Fruit fly (Drosophila melanogaster) whole organism, embryonic: ENCODE measurements around the gene Pp2A-29B.

Experiments
- Abd-B ChIP-seq: fragments of 200-800 bp; sonication (Bioruptor generic); optimal IDR thresholded peaks from 2 replicates; lab custom pipeline; 2018; ENCODE audit warnings: missing biosample characterization, mild to moderate bottlenecking, missing genetic modification characterization, moderate library complexity
- BtbVII ChIP-seq: fragments of 200-800 bp; sonication (Bioruptor generic); optimal IDR thresholded peaks from 3 replicates; lab custom pipeline; 2017; ENCODE audit warnings: missing biosample characterization, mild to moderate bottlenecking, missing genetic modification characterization
- CG10366 ChIP-seq: fragments of 200-800 bp; sonication (Bioruptor generic); IDR thresholded peaks from 2 replicates; pipeline ENCODE4 v1.3.6; 2022; ENCODE audit warnings: missing biosample characterization, missing genetic modification characterization
- CG10462 ChIP-seq: fragments of 200-800 bp; sonication (Bioruptor generic); optimal IDR thresholded peaks from 2 replicates; lab custom pipeline; 2016; ENCODE audit warnings: missing biosample characterization, missing genetic modification characterization
- CG11695 ChIP-seq: fragments of 200-800 bp; sonication (Bioruptor generic); IDR thresholded peaks from 3 replicates; pipeline ENCODE4 v1.3.6; 2022; ENCODE audit warnings: missing biosample characterization, missing genetic modification characterization
- CG14441 ChIP-seq: fragments of 200-800 bp; sonication (Bioruptor generic); IDR thresholded peaks from 2 replicates; pipeline ENCODE4 v1.3.6; 2022; ENCODE audit warnings: missing biosample characterization, missing genetic modification characterization
- CG14860 ChIP-seq: fragments of 200-800 bp; sonication (Bioruptor generic); IDR thresholded peaks from 3 replicates; pipeline ENCODE4 v1.3.6; 2022; ENCODE audit warnings: missing biosample characterization, missing genetic modification characterization; ENCODE audit not compliant: partially characterized antibody
- CG14965 ChIP-seq: fragments of 200-800 bp; sonication (Bioruptor generic); optimal IDR thresholded peaks from 2 replicates; lab custom pipeline; 2016; ENCODE audit warnings: missing biosample characterization, missing genetic modification characterization, borderline replicate concordance
- CG1603 ChIP-seq: fragments of 200-800 bp; sonication (Bioruptor generic); optimal IDR thresholded peaks from 2 replicates; lab custom pipeline; 2019; ENCODE audit warnings: missing biosample characterization, mild to moderate bottlenecking, missing genetic modification characterization, moderate library complexity
- CG17829 ChIP-seq: fragments of 200-800 bp; optimal IDR thresholded peaks from 2 replicates; lab custom pipeline; 2019; ENCODE audit warnings: missing biosample characterization, mild to moderate bottlenecking, missing genetic modification characterization, moderate library complexity
- CG18262 ChIP-seq: fragments of 200-800 bp; optimal IDR thresholded peaks from 3 replicates; lab custom pipeline; 2019; ENCODE audit warnings: missing biosample characterization, mild to moderate bottlenecking, missing genetic modification characterization, moderate library complexity
- CG2129 ChIP-seq: fragments of 200-800 bp; sonication (Bioruptor generic); IDR thresholded peaks from 2 replicates; pipeline ENCODE4 v1.3.6; 2022; ENCODE audit warnings: missing biosample characterization, missing genetic modification characterization; ENCODE audit not compliant: partially characterized antibody
- CG31224 ChIP-seq: fragments of 200-800 bp; sonication (Bioruptor generic); IDR thresholded peaks from 2 replicates; pipeline ENCODE4 v1.3.6; 2022; ENCODE audit warnings: missing biosample characterization, missing genetic modification characterization
- CG34422 ChIP-seq: fragments of 200-800 bp; sonication (Bioruptor generic); IDR thresholded peaks from 3 replicates; pipeline ENCODE4 v1.3.6; 2022; ENCODE audit warnings: missing biosample characterization, missing genetic modification characterization
- CG42726 ChIP-seq: fragments of 200-800 bp; sonication (Bioruptor generic); IDR thresholded peaks from 2 replicates; pipeline ENCODE4 v1.3.6; 2022; ENCODE audit warnings: missing biosample characterization, missing genetic modification characterization; ENCODE audit not compliant: partially characterized antibody
- CG4617 ChIP-seq: fragments of 200-800 bp; sonication (Bioruptor generic); optimal IDR thresholded peaks from 3 replicates; lab custom pipeline; 2016; ENCODE audit warnings: missing biosample characterization, missing genetic modification characterization, borderline replicate concordance
- CG4820 ChIP-seq: fragments of 200-800 bp; sonication (Bioruptor generic); optimal IDR thresholded peaks from 3 replicates; lab custom pipeline; 2016; ENCODE audit warnings: missing biosample characterization, missing genetic modification characterization
- CG5180 ChIP-seq: fragments of 200-800 bp; sonication (Bioruptor generic); optimal IDR thresholded peaks from 3 replicates; lab custom pipeline; 2017; ENCODE audit warnings: missing biosample characterization, missing genetic modification characterization, mild to moderate bottlenecking, moderate library complexity, missing genetic modification reagents
- CG6765 ChIP-seq: fragments of 200-800 bp; sonication (Bioruptor generic); optimal IDR thresholded peaks from 3 replicates; lab custom pipeline; 2017; ENCODE audit warnings: missing biosample characterization, mild to moderate bottlenecking, missing genetic modification characterization
- CG7963 ChIP-seq: fragments of 200-800 bp; sonication (Bioruptor generic); IDR thresholded peaks from 3 replicates; pipeline ENCODE4 v1.3.6; 2022; ENCODE audit warnings: missing biosample characterization, missing genetic modification characterization; ENCODE audit not compliant: partially characterized antibody
- CG9609 ChIP-seq: fragments of 200-800 bp; sonication (Bioruptor generic); optimal IDR thresholded peaks from 3 replicates; lab custom pipeline; 2016; ENCODE audit warnings: missing biosample characterization, missing genetic modification characterization
- Chrac-16 ChIP-seq: fragments of 200-800 bp; sonication (Bioruptor generic); optimal IDR thresholded peaks from 3 replicates; lab custom pipeline; 2016; ENCODE audit warnings: missing biosample characterization, missing genetic modification characterization
- Fer1 ChIP-seq: fragments of 200-800 bp; sonication (Bioruptor generic); optimal IDR thresholded peaks from 2 replicates; lab custom pipeline; 2017; ENCODE audit warnings: missing biosample characterization, mild to moderate bottlenecking, missing genetic modification characterization
- Hsf ChIP-seq: fragments of 200-800 bp; sonication (Bioruptor generic); optimal IDR thresholded peaks from 3 replicates; lab custom pipeline; 2016; ENCODE audit warnings: missing biosample characterization, missing genetic modification characterization
- MBD-R2 ChIP-seq: fragments of 200-800 bp; sonication (Bioruptor generic); IDR thresholded peaks from 2 replicates; pipeline ENCODE4 v1.3.6; 2022; ENCODE audit warnings: missing biosample characterization, missing genetic modification characterization
- Med ChIP-seq: fragments of 200-800 bp; sonication (Bioruptor generic); peaks from one replicate; lab custom pipeline; 2016; ENCODE audit warnings: missing biosample characterization, missing genetic modification characterization, mild to moderate bottlenecking, inconsistent platforms, moderate library complexity
- Myb ChIP-seq: fragments of 200-800 bp; sonication (Bioruptor generic); optimal IDR thresholded peaks from 2 replicates; lab custom pipeline; 2016; ENCODE audit warnings: missing biosample characterization, missing genetic modification characterization
- Scr ChIP-seq: fragments of 200-800 bp; sonication (Bioruptor generic); IDR thresholded peaks from 2 replicates; pipeline ENCODE4 v1.3.6; 2022; ENCODE audit warnings: missing biosample characterization, missing genetic modification characterization; ENCODE audit not compliant: partially characterized antibody
- Sox102F ChIP-seq: fragments of 200-800 bp; sonication (Bioruptor generic); optimal IDR thresholded peaks from 2 replicates; lab custom pipeline; 2018; ENCODE audit warnings: missing biosample characterization, mild to moderate bottlenecking, missing genetic modification characterization, moderate library complexity
- bbx ChIP-seq: fragments of 200-800 bp; sonication (Bioruptor generic); IDR thresholded peaks from 2 replicates; pipeline ENCODE4 v1.3.6; 2022; ENCODE audit warnings: missing biosample characterization, missing genetic modification characterization; ENCODE audit not compliant: partially characterized antibody
- chinmo ChIP-seq: fragments of 200-800 bp; sonication (Bioruptor generic); IDR thresholded peaks from 4 replicates; pipeline ENCODE4 v1.3.6; 2022; ENCODE audit warnings: missing biosample characterization, missing genetic modification characterization; ENCODE audit not compliant: partially characterized antibody
- fru ChIP-seq: fragments of >200 bp; optimal IDR thresholded peaks from 2 replicates; lab custom pipeline; 2017
- hb ChIP-seq: fragments of 200-800 bp; sonication (Bioruptor generic); IDR thresholded peaks from 3 replicates; pipeline ENCODE4 v1.3.6; 2022; ENCODE audit warnings: missing biosample characterization, missing genetic modification characterization; ENCODE audit not compliant: partially characterized antibody
- hbn ChIP-seq: fragments of 200-800 bp; sonication (Bioruptor generic); IDR thresholded peaks from 2 replicates; pipeline ENCODE4 v1.3.6; 2022; ENCODE audit warnings: missing biosample characterization, missing genetic modification characterization; ENCODE audit not compliant: partially characterized antibody
- inv ChIP-seq: fragments of 200-800 bp; sonication (Bioruptor generic); IDR thresholded peaks from 2 replicates; pipeline ENCODE4 v1.3.6; 2022; ENCODE audit warnings: missing biosample characterization, missing genetic modification characterization; ENCODE audit not compliant: partially characterized antibody
- knrl ChIP-seq: fragments of 200-800 bp; sonication (Bioruptor generic); IDR thresholded peaks from 3 replicates; pipeline ENCODE4 v1.3.6; 2022; ENCODE audit warnings: missing biosample characterization, missing genetic modification characterization; ENCODE audit not compliant: partially characterized antibody
- sens ChIP-seq: fragments of 200-800 bp; sonication (Bioruptor generic); peaks from one replicate; lab custom pipeline; 2016; ENCODE audit warnings: missing biosample characterization, missing genetic modification characterization
- unc-4 ChIP-seq: fragments of 200-800 bp; sonication (Bioruptor generic); IDR thresholded peaks from 2 replicates; pipeline ENCODE4 v1.3.6; 2022; ENCODE audit warnings: missing biosample characterization, missing genetic modification characterization; ENCODE audit not compliant: partially characterized antibody
- zen2 ChIP-seq: fragments of 200-800 bp; sonication (Bioruptor generic); IDR thresholded peaks from 3 replicates; pipeline ENCODE4 v1.3.6; 2022; ENCODE audit warnings: missing biosample characterization, missing genetic modification characterization; ENCODE audit not compliant: partially characterized antibody
- zf30C ChIP-seq: fragments of 200-800 bp; sonication (Bioruptor generic); optimal IDR thresholded peaks from 3 replicates; lab custom pipeline; 2018; ENCODE audit warnings: missing biosample characterization, mild to moderate bottlenecking, missing genetic modification characterization

Gene Pp2A-29B

DNA sequence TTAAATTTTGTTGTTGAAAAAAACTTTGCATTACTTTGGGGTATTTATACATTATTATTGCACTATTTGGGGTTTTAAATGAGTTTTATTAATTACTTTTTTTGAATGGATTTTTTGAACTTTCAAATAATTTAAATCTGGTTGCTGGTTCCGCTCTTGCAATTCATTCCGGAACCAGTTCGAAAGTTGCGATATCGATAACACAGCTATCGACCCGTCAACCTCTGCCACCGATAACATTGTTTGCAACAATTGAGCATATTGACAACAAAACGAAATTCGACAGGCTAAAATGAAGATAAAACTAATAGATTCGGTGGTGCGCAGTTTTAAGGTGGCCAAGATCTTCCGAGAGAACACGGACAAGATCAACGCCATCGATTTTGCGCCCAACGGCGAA lies 8.4 kb downstream of the Pp2A-29B start, which contains the start of gene Wdr82 (continued):
- TF ChIP-seq CG42726 (GFP tag; lab: Robert Waterston, UW) (no peak), CG14441 (no peak), unc-4 (GFP tag; lab: Robert Waterston, UW) (peak; percentile 76), zen2 (GFP tag; lab: Robert Waterston, UW) (peak; percentile 84), Fer1 (GFP tag; lab: Kevin White, UChicago) (no peak), Myb (GFP tag; lab: Kevin White, UChicago) (peak; percentile 52), CG2129 (GFP tag; lab: Robert Waterston, UW) (peak; percentile 55; the same call in 1 of the 2 replicates), chinmo (GFP tag; lab: Robert Waterston, UW) (peak; percentile 83), Med (GFP tag; lab: Kevin White, UChicago) (peak; percentile 2), Abd-B (no peak), Scr (GFP tag; lab: Robert Waterston, UW) (peak; percentile 75), CG31224 (GFP tag; lab: Robert Waterston, UW) (no peak), CG10366 (GFP tag; lab: Robert Waterston, UW) (no peak), hb (GFP tag; lab: Robert Waterston, UW) (no peak), CG34422 (GFP tag; lab: Robert Waterston, UW) (no peak), MBD-R2 (GFP tag; lab: Robert Waterston, UW) (peak; percentile 77), fru (lab: Kevin White, UChicago) (no peak), sens (peak; percentile 82), BtbVII (GFP tag; lab: Kevin White, UChicago) (no peak), CG11695 (GFP tag; lab: Robert Waterston, UW) (no peak), CG9609 (no peak), CG4820 (GFP tag; lab: Kevin White, UChicago) (no peak), CG6765 (GFP tag; lab: Kevin White, UChicago) (no peak), bbx (GFP tag; lab: Robert Waterston, UW) (peak; percentile 87), CG4617 (peak; percentile 6), CG14860 (GFP tag; lab: Robert Waterston, UW) (peak; percentile 62), zf30C (GFP tag; lab: Kevin White, UChicago) (no peak), Hsf (no peak), hbn (GFP tag; lab: Robert Waterston, UW) (peak; percentile 61), CG18262 (tag; lab: Kevin White, UChicago) (no peak), inv (GFP tag; lab: Robert Waterston, UW) (peak; percentile 36; the same call in 1 of the 2 replicates), Sox102F (no peak), CG14965 (GFP tag; lab: Kevin White, UChicago) (no peak), knrl (GFP tag; lab: Robert Waterston, UW) (peak; percentile 55; the same call in 2 of the 3 replicates), CG5180 (no peak), CG7963 (GFP tag; lab: Robert Waterston, UW) (peak; percentile 70; the same call in 1 of the 3 replicates), CG1603 (tag; lab: Kevin White, UChicago) (peak; percentile 44), CG17829 (tag; lab: Kevin White, UChicago) (peak; percentile 31), CG10462 (GFP tag; lab: Kevin White, UChicago) (no peak), Chrac-16 (GFP tag; lab: Kevin White, UChicago) (no peak)
